Worm (Caenorhabditis elegans) whole organism, young adult: Measurements from ENCODE around the gene C37H5.5.

Source experiments
- C17E4.6 ChIP-seq: fragments of 200-800 bp; sonication (Bioruptor generic); IDR thresholded peaks from 2 replicates; pipeline ENCODE4 v1.3.6; 2022; ENCODE audit warnings: missing genetic modification reagents, missing genetic modification characterization, missing compliant biosample characterization
- F10E7.11 ChIP-seq: sonication (generic microtip); optimal IDR thresholded peaks from 2 replicates; lab custom pipeline; 2017; ENCODE audit warnings: mild to moderate bottlenecking, missing genetic modification characterization, moderate library complexity, missing compliant biosample characterization
- F33H1.4 ChIP-seq: fragments of 200-800 bp; sonication (Bioruptor generic); IDR thresholded peaks from 2 replicates; pipeline ENCODE4 v1.3.6; 2022; ENCODE audit warnings: missing genetic modification reagents, missing genetic modification characterization, missing compliant biosample characterization
- F37B4.10 ChIP-seq: fragments of 200-800 bp; sonication (Bioruptor generic); IDR thresholded peaks from 2 replicates; pipeline ENCODE4 v1.3.6; 2022; ENCODE audit warnings: missing genetic modification characterization, missing compliant biosample characterization
- F57A8.1 ChIP-seq: fragments of 200-800 bp; sonication (Bioruptor generic); optimal IDR thresholded peaks from 2 replicates; lab custom pipeline; 2018; ENCODE audit warnings: mild to moderate bottlenecking, missing genetic modification characterization, moderate library complexity, missing compliant biosample characterization
- Y53F4B.3 ChIP-seq: fragments of 200-800 bp; sonication (Bioruptor generic); IDR thresholded peaks from 2 replicates; pipeline ENCODE4 v1.3.6; 2022; ENCODE audit warnings: missing genetic modification reagents, missing genetic modification characterization, missing compliant biosample characterization
- aptf-2 ChIP-seq: fragments of 200-800 bp; sonication (Bioruptor generic); conservative IDR thresholded peaks from 2 replicates; pipeline ENCODE4 v1.3.6; 2022; ENCODE audit warnings: missing genetic modification reagents, missing genetic modification characterization, missing compliant biosample characterization
- atf-7 ChIP-seq: sonication (generic microtip); optimal IDR thresholded peaks from 2 replicates; lab custom pipeline; 2017; ENCODE audit warnings: mild to moderate bottlenecking, missing genetic modification characterization, missing compliant biosample characterization
- attf-6 ChIP-seq: fragments of 200-800 bp; sonication (Bioruptor generic); IDR thresholded peaks from 2 replicates; pipeline ENCODE4 v1.3.6; 2022; ENCODE audit warnings: missing genetic modification reagents, missing genetic modification characterization, missing compliant biosample characterization
- cebp-1 ChIP-seq, 2 experiments: fragments of 200-800 bp in 1 of 2; sonication (Bioruptor generic) in 1 of 2; sonication (generic microtip) in 1 of 2; IDR thresholded peaks in 1 of 2; optimal IDR thresholded peaks in 1 of 2; 2 replicates each; pipeline versions ENCODE4 v1.3.6 to Lab custom; 2017 to 2022; ENCODE audit warnings: missing compliant biosample characterization in 2 of 2, missing genetic modification characterization in 2 of 2, mild to moderate bottlenecking in 1 of 2, missing genetic modification reagents in 1 of 2, moderate library complexity in 1 of 2
- ceh-58 ChIP-seq: fragments of 200-800 bp; sonication (Bioruptor generic); IDR thresholded peaks from 2 replicates; pipeline ENCODE4 v1.3.6; 2022; ENCODE audit warnings: missing genetic modification characterization, missing compliant biosample characterization
- ekl-4 ChIP-seq: fragments of 200-800 bp; sonication (Bioruptor generic); IDR thresholded peaks from 2 replicates; pipeline ENCODE4 v1.3.6; 2022; ENCODE audit warnings: missing genetic modification reagents, missing genetic modification characterization, missing compliant biosample characterization
- hlh-26 ChIP-seq: fragments of 200-800 bp; sonication (Bioruptor generic); conservative IDR thresholded peaks from 2 replicates; pipeline ENCODE4 v1.3.6; 2022; ENCODE audit warnings: missing genetic modification reagents, missing genetic modification characterization, missing compliant biosample characterization
- hsf-1 ChIP-seq: fragments of 200-800 bp; sonication (Bioruptor generic); IDR thresholded peaks from 2 replicates; pipeline ENCODE4 v1.3.6; 2022; ENCODE audit warnings: missing genetic modification reagents, missing genetic modification characterization, missing compliant biosample characterization
- let-607 ChIP-seq, 2 experiments: fragments of 200-800 bp in 1 of 2; sonication (Bioruptor generic) in 1 of 2; sonication (generic microtip) in 1 of 2; optimal IDR thresholded peaks; 2 replicates each; lab custom pipeline; 2016 to 2018; ENCODE audit warnings: mild to moderate bottlenecking in 2 of 2, missing compliant biosample characterization in 2 of 2, missing genetic modification characterization in 2 of 2, moderate library complexity in 2 of 2, missing genotype in 1 of 2
- lin-35 ChIP-seq, 3 experiments: fragments of 150-350 bp in 2 of 3; sonication (generic microtip) in 1 of 3; optimal IDR thresholded peaks; 2 replicates each; lab custom pipeline; 2014 to 2018; ENCODE audit warnings: missing biosample characterization in 3 of 3, missing genetic modification characterization in 3 of 3, missing genetic modification reagents in 3 of 3
- lin-40 ChIP-seq: sonication (generic microtip); optimal IDR thresholded peaks from 2 replicates; lab custom pipeline; 2016; ENCODE audit warnings: missing genetic modification characterization, mild to moderate bottlenecking, missing compliant biosample characterization, missing genotype, missing genetic modification reagents
- lsl-1 ChIP-seq: fragments of 200-800 bp; sonication (Bioruptor generic); optimal IDR thresholded peaks from 2 replicates; lab custom pipeline; 2018; ENCODE audit warnings: mild to moderate bottlenecking, missing genetic modification characterization, moderate library complexity, missing compliant biosample characterization
- nhr-80 ChIP-seq: sonication (generic microtip); optimal IDR thresholded peaks from 2 replicates; lab custom pipeline; 2016; ENCODE audit warnings: missing genetic modification characterization, missing compliant biosample characterization
- tbp1 ChIP-seq: fragments of 200-800 bp; sonication (Bioruptor generic); optimal IDR thresholded peaks from 2 replicates; lab custom pipeline; 2018; ENCODE audit warnings: mild to moderate bottlenecking, missing genetic modification characterization, missing compliant biosample characterization
- xnd-1 ChIP-seq: sonication (generic microtip); optimal IDR thresholded peaks from 2 replicates; lab custom pipeline; 2016; ENCODE audit warnings: missing genotype, missing genetic modification reagents, missing genetic modification characterization, missing compliant biosample characterization
- zfh-2 ChIP-seq: fragments of 200-800 bp; sonication (Bioruptor generic); conservative IDR thresholded peaks from 2 replicates; pipeline ENCODE4 v1.3.6; 2022; ENCODE audit warnings: missing genetic modification reagents, missing genetic modification characterization, missing compliant biosample characterization
- ztf-22 ChIP-seq: fragments of 200-800 bp; sonication (Bioruptor generic); optimal IDR thresholded peaks from 2 replicates; lab custom pipeline; 2018; ENCODE audit warnings: mild to moderate bottlenecking, missing genetic modification characterization, moderate library complexity, missing compliant biosample characterization
- ztf-6 ChIP-seq: fragments of 200-800 bp; sonication (Bioruptor generic); IDR thresholded peaks from 2 replicates; pipeline ENCODE4 v1.3.6; 2022; ENCODE audit warnings: missing genetic modification reagents, missing genetic modification characterization, missing compliant biosample characterization

C37H5.5 gene

DNA sequence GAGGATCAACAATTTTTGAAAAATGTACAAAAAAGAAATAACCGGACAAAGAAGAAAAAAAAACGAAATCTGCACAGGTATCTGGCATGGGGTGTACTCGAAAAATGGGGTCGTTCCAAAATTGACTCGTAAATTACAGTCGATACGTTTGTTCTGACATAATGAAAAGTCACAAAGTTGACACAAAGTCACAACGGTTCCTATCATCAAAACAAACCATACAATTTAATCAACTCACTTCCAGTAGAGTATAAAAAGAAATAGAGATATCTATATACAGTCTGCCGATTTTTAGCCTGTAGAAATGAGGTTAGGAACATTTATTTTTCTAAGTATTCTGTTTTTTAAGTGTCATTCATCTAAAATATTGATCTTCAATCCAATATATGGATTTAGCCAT, 57.3 kb downstream of the C37H5.5 start, which contains the start of gene T19H12.12:
Gene T19H12.12 (plus strand): TSS at position 301 of the 400 bp plus-strand sequence.
- TF ChIP-seq nhr-80 (no peak), hsf-1 (GFP tag; lab: Robert Waterston, UW) (no peak), lsl-1 (GFP tag; lab: Kevin White, UChicago) (no peak), Y53F4B.3 (GFP tag; lab: Robert Waterston, UW) (no peak), lin-35 (GFP tag; optimal IDR thresholded peaks at IDR 0.05; lab: Kevin White, UChicago) (no peak), xnd-1 (tag; lab: Kevin White, UChicago) (no peak), cebp-1 (GFP tag; IDR thresholded peaks at IDR 0.05; lab: Robert Waterston, UW) (no peak), cebp-1 (tag; optimal IDR thresholded peaks at IDR 0.05; lab: Kevin White, UChicago) (no peak), aptf-2 (GFP tag; lab: Robert Waterston, UW) (no peak), let-607 (tag; optimal IDR thresholded peaks at IDR 0.05; lab: Kevin White, UChicago) (no peak), ekl-4 (GFP tag; lab: Robert Waterston, UW) (no peak), F37B4.10 (no peak), lin-40 (no peak), zfh-2 (no peak), F10E7.11 (tag; lab: Kevin White, UChicago) (no peak)

DNA sequence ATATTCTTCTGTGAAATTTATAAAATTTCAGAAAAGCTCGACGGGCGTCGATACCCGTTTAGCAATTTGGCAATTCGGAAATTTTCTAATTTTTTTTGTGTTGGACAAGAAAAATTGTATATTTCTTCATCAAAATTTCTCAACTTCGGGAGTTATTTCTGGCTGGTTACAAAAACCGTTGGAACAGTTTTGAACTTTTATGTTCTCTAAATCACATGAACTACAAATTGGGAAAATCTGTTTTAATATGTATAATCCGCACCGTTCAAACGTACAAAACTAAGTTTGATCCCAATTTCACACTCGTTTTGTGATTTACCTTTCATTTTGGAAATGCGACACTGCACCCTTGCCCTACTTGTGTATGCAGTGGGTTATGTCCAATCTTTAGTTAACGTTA, 58.2 kb downstream of the C37H5.5 start, which contains the start of gene T19H12.3:
Gene T19H12.3 (plus strand): TSS at position 301 of the 400 bp plus-strand sequence.
- no peak for TF ChIP-seq F33H1.4
- TF ChIP-seq ztf-6 (GFP tag; lab: Robert Waterston, UW): no peak
- TF ChIP-seq hlh-26: no peak
- TF ChIP-seq tbp1 (GFP tag; lab: Kevin White, UChicago): no peak
- no peak for TF ChIP-seq ztf-22 (GFP tag; lab: Kevin White, UChicago)
- TF ChIP-seq F57A8.1 (GFP tag; lab: Kevin White, UChicago): no peak
- no peak for TF ChIP-seq C17E4.6 (GFP tag; lab: Robert Waterston, UW)
- TF ChIP-seq ceh-58 (GFP tag; lab: Robert Waterston, UW): no peak
- no peak for TF ChIP-seq atf-7 (tag; lab: Kevin White, UChicago)
- TF ChIP-seq lin-35 (GFP tag; optimal IDR thresholded peaks at IDR 0.05; lab: Kevin White, UChicago): no peak
- no peak for TF ChIP-seq attf-6
